Fruit fly (Drosophila melanogaster) whole organism, embryonic: ENCODE measurements around the gene CG10996.
A peak's percentile ranks its signal among the peaks of the same experiment; 100 is the strongest.

ENCODE experiments used
- CG10979 ChIP-seq: fragments of 200-800 bp; sonication (Bioruptor generic); optimal IDR thresholded peaks from 2 replicates; lab custom pipeline; 2018; ENCODE audit warnings: missing biosample characterization, mild to moderate bottlenecking, missing genetic modification characterization, moderate library complexity
- CG11504 ChIP-seq: fragments of 200-800 bp; sonication (Bioruptor generic); optimal IDR thresholded peaks from 3 replicates; lab custom pipeline; 2019; ENCODE audit warnings: missing biosample characterization, mild to moderate bottlenecking, missing genetic modification characterization, moderate library complexity
- CG12104 ChIP-seq: fragments of 200-800 bp; sonication (Bioruptor generic); optimal IDR thresholded peaks from 3 replicates; lab custom pipeline; 2016; ENCODE audit warnings: missing biosample characterization, missing genetic modification characterization
- CG12744 ChIP-seq: fragments of 200-800 bp; sonication (Bioruptor generic); optimal IDR thresholded peaks from 2 replicates; lab custom pipeline; 2016; ENCODE audit warnings: missing biosample characterization, missing genetic modification characterization
- CG12769 ChIP-seq: fragments of 200-800 bp; sonication (Bioruptor generic); optimal IDR thresholded peaks from 2 replicates; lab custom pipeline; 2019; ENCODE audit warnings: missing biosample characterization, mild to moderate bottlenecking, missing genetic modification characterization, moderate library complexity
- CG13424 ChIP-seq: fragments of 200-800 bp; sonication (Bioruptor generic); optimal IDR thresholded peaks from 2 replicates; lab custom pipeline; 2019; ENCODE audit warnings: missing biosample characterization, mild to moderate bottlenecking, missing genetic modification characterization, moderate library complexity
- CG13775 ChIP-seq: fragments of 200-800 bp; sonication (Bioruptor generic); optimal IDR thresholded peaks from 3 replicates; lab custom pipeline; 2017; ENCODE audit warnings: missing biosample characterization, mild to moderate bottlenecking, missing genetic modification characterization
- CG15269 ChIP-seq: fragments of 200-800 bp; sonication (Bioruptor generic); optimal IDR thresholded peaks from 2 replicates; lab custom pipeline; 2018; ENCODE audit warnings: missing biosample characterization, mild to moderate bottlenecking, missing genetic modification characterization, moderate library complexity
- CG17186 ChIP-seq: fragments of 200-800 bp; sonication (Bioruptor generic); optimal IDR thresholded peaks from 3 replicates; lab custom pipeline; 2017; ENCODE audit warnings: missing biosample characterization, missing genetic modification reagents, missing genetic modification characterization
- CG2116 ChIP-seq: fragments of 200-800 bp; sonication (Bioruptor generic); optimal IDR thresholded peaks from 3 replicates; lab custom pipeline; 2018; ENCODE audit warnings: missing biosample characterization, mild to moderate bottlenecking, missing genetic modification characterization
- CG31224 ChIP-seq: fragments of 200-800 bp; sonication (Bioruptor generic); IDR thresholded peaks from 2 replicates; pipeline ENCODE4 v1.3.6; 2022; ENCODE audit warnings: missing biosample characterization, missing genetic modification characterization
- CG32772 ChIP-seq: fragments of 200-800 bp; sonication (Bioruptor generic); IDR thresholded peaks from 2 replicates; pipeline ENCODE4 v1.3.6; 2022; ENCODE audit warnings: missing biosample characterization, missing genetic modification characterization
- CG34422 ChIP-seq: fragments of 200-800 bp; sonication (Bioruptor generic); IDR thresholded peaks from 3 replicates; pipeline ENCODE4 v1.3.6; 2022; ENCODE audit warnings: missing biosample characterization, missing genetic modification characterization
- CG4360 ChIP-seq: fragments of 200-800 bp; sonication (Bioruptor generic); IDR thresholded peaks from 2 replicates; pipeline ENCODE4 v1.3.6; 2022; ENCODE audit warnings: missing biosample characterization, missing genetic modification characterization
- CG6765 ChIP-seq: fragments of 200-800 bp; sonication (Bioruptor generic); optimal IDR thresholded peaks from 3 replicates; lab custom pipeline; 2017; ENCODE audit warnings: missing biosample characterization, mild to moderate bottlenecking, missing genetic modification characterization
- CG6791 ChIP-seq: fragments of 200-800 bp; sonication (Bioruptor generic); IDR thresholded peaks from 3 replicates; pipeline ENCODE4 v1.3.6; 2022; ENCODE audit warnings: missing biosample characterization, missing genetic modification characterization; ENCODE audit not compliant: partially characterized antibody
- CG7357 ChIP-seq: fragments of 200-800 bp; sonication (Bioruptor generic); IDR thresholded peaks from 3 replicates; pipeline ENCODE4 v1.3.6; 2022; ENCODE audit warnings: missing biosample characterization, missing genetic modification characterization
- CG7963 ChIP-seq: fragments of 200-800 bp; sonication (Bioruptor generic); IDR thresholded peaks from 3 replicates; pipeline ENCODE4 v1.3.6; 2022; ENCODE audit warnings: missing biosample characterization, missing genetic modification characterization; ENCODE audit not compliant: partially characterized antibody
- CG8765 ChIP-seq: fragments of 200-800 bp; sonication (Bioruptor generic); IDR thresholded peaks from 2 replicates; pipeline ENCODE4 v1.3.6; 2022; ENCODE audit warnings: missing biosample characterization, missing genetic modification characterization
- Dad ChIP-seq: fragments of 200-800 bp; sonication (Bioruptor generic); optimal IDR thresholded peaks from 3 replicates; lab custom pipeline; 2016; ENCODE audit warnings: missing biosample characterization, missing genetic modification characterization
- Dek ChIP-seq: fragments of 200-800 bp; sonication (Bioruptor generic); optimal IDR thresholded peaks from 3 replicates; lab custom pipeline; 2019; ENCODE audit warnings: missing biosample characterization, mild to moderate bottlenecking, missing genetic modification characterization, moderate library complexity
- Eip74EF ChIP-seq, 2 experiments: fragments of 200-800 bp in 1 of 2; fragments of >200 bp in 1 of 2; sonication (Bioruptor generic) in 1 of 2; optimal IDR thresholded peaks; 2 replicates each; lab custom pipeline; 2017 to 2019; ENCODE audit warnings: missing biosample characterization in 2 of 2, missing genetic modification characterization in 2 of 2, mild to moderate bottlenecking in 1 of 2, moderate library complexity in 1 of 2
- H2.0 ChIP-seq: fragments of 200-800 bp; sonication (Bioruptor generic); IDR thresholded peaks from 2 replicates; pipeline ENCODE4 v1.3.6; 2022; ENCODE audit warnings: missing biosample characterization, missing genetic modification characterization
- MTF-1 ChIP-seq: fragments of 200-800 bp; sonication (Bioruptor generic); optimal IDR thresholded peaks from 2 replicates; lab custom pipeline; 2018; ENCODE audit warnings: missing biosample characterization, mild to moderate bottlenecking, missing genetic modification characterization, borderline replicate concordance
- Mes4 ChIP-seq: fragments of 200-800 bp; sonication (Bioruptor generic); optimal IDR thresholded peaks from 2 replicates; lab custom pipeline; 2016; ENCODE audit warnings: missing biosample characterization, missing genetic modification characterization
- Optix ChIP-seq: fragments of 200-800 bp; sonication (Bioruptor generic); IDR thresholded peaks from 3 replicates; pipeline ENCODE4 v1.3.6; 2022; ENCODE audit warnings: missing biosample characterization, missing genetic modification characterization
- Ravus ChIP-seq: fragments of 200-800 bp; sonication (Bioruptor generic); IDR thresholded peaks from 2 replicates; pipeline ENCODE4 v1.3.6; 2022; ENCODE audit warnings: missing biosample characterization, missing genetic modification characterization
- Sox100B ChIP-seq: fragments of 200-800 bp; sonication (Bioruptor generic); optimal IDR thresholded peaks from 3 replicates; lab custom pipeline; 2018; ENCODE audit warnings: missing biosample characterization, mild to moderate bottlenecking, missing genetic modification characterization
- Usf ChIP-seq: fragments of 200-800 bp; sonication (Bioruptor generic); optimal IDR thresholded peaks from 2 replicates; lab custom pipeline; 2017; ENCODE audit warnings: missing genotype, missing biosample characterization, missing genetic modification characterization
- Xbp1 ChIP-seq: fragments of 200-800 bp; sonication (Bioruptor generic); optimal IDR thresholded peaks from 3 replicates; lab custom pipeline; 2016; ENCODE audit warnings: missing biosample characterization, mild to moderate bottlenecking, missing genetic modification characterization
- abd-A ChIP-seq: fragments of 200-800 bp; sonication (Bioruptor generic); optimal IDR thresholded peaks from 3 replicates; lab custom pipeline; 2019; ENCODE audit warnings: missing biosample characterization, mild to moderate bottlenecking, missing genetic modification characterization, moderate library complexity
- az2 ChIP-seq: fragments of 200-800 bp; sonication (Bioruptor generic); optimal IDR thresholded peaks from 3 replicates; lab custom pipeline; 2016; ENCODE audit warnings: missing biosample characterization, missing genetic modification characterization
- ci ChIP-seq: fragments of 200-800 bp; sonication (Bioruptor generic); IDR thresholded peaks from 3 replicates; pipeline ENCODE4 v1.3.6; 2022; ENCODE audit warnings: missing biosample characterization, missing genetic modification characterization
- dati ChIP-seq: fragments of 200-800 bp; sonication (Bioruptor generic); IDR thresholded peaks from 2 replicates; pipeline ENCODE4 v1.3.6; 2022; ENCODE audit warnings: missing biosample characterization, missing genetic modification characterization
- emc ChIP-seq: fragments of 200-800 bp; sonication (Bioruptor generic); optimal IDR thresholded peaks from 2 replicates; lab custom pipeline; 2016; ENCODE audit warnings: missing biosample characterization, missing genetic modification characterization
- en ChIP-seq: fragments of 200-800 bp; sonication (Bioruptor generic); optimal IDR thresholded peaks from 2 replicates; lab custom pipeline; 2016; ENCODE audit warnings: missing biosample characterization, missing genetic modification characterization
- fd3F ChIP-seq: fragments of 200-800 bp; sonication (Bioruptor generic); optimal IDR thresholded peaks from 2 replicates; lab custom pipeline; 2018; ENCODE audit warnings: missing biosample characterization, mild to moderate bottlenecking, missing genetic modification characterization, moderate library complexity
- gro ChIP-seq: fragments of 200-800 bp; sonication (Bioruptor generic); optimal IDR thresholded peaks from 2 replicates; lab custom pipeline; 2016; ENCODE audit warnings: missing biosample characterization, missing genetic modification characterization
- gt ChIP-seq: fragments of 200-800 bp; sonication (Bioruptor generic); IDR thresholded peaks from 2 replicates; pipeline ENCODE4 v1.3.6; 2022; ENCODE audit warnings: missing biosample characterization, missing genetic modification characterization
- ken ChIP-seq: fragments of 200-800 bp; sonication (Bioruptor generic); IDR thresholded peaks from 3 replicates; pipeline ENCODE4 v1.3.6; 2022; ENCODE audit warnings: missing biosample characterization, missing genetic modification characterization
- nerfin-2 ChIP-seq: fragments of 200-800 bp; sonication (Bioruptor generic); IDR thresholded peaks from 2 replicates; pipeline ENCODE4 v1.3.6; 2022; ENCODE audit warnings: missing biosample characterization, missing genetic modification characterization; ENCODE audit not compliant: partially characterized antibody
- oc ChIP-seq: fragments of 200-800 bp; sonication (Bioruptor generic); optimal IDR thresholded peaks from 2 replicates; lab custom pipeline; 2018; ENCODE audit warnings: missing biosample characterization, mild to moderate bottlenecking, missing genetic modification characterization, moderate library complexity
- ro ChIP-seq: fragments of 200-800 bp; sonication (Bioruptor generic); IDR thresholded peaks from 2 replicates; pipeline ENCODE4 v1.3.6; 2022; ENCODE audit warnings: missing biosample characterization, missing genetic modification characterization
- sima ChIP-seq: fragments of 200-800 bp; sonication (Bioruptor generic); optimal IDR thresholded peaks from 2 replicates; lab custom pipeline; 2016; ENCODE audit warnings: missing biosample characterization, missing genetic modification characterization
- stc ChIP-seq: fragments of 200-800 bp; sonication (Bioruptor generic); IDR thresholded peaks from 2 replicates; pipeline ENCODE4 v1.3.6; 2022; ENCODE audit warnings: missing biosample characterization, missing genetic modification characterization
- tgo ChIP-seq: fragments of 200-800 bp; sonication (Bioruptor generic); IDR thresholded peaks from 3 replicates; pipeline ENCODE4 v1.3.6; 2022; ENCODE audit warnings: missing biosample characterization, missing genetic modification characterization
- unc-4 ChIP-seq: fragments of 200-800 bp; sonication (Bioruptor generic); IDR thresholded peaks from 2 replicates; pipeline ENCODE4 v1.3.6; 2022; ENCODE audit warnings: missing biosample characterization, missing genetic modification characterization; ENCODE audit not compliant: partially characterized antibody
- vfl ChIP-seq: fragments of 200-800 bp; sonication (Bioruptor generic); optimal IDR thresholded peaks from 2 replicates; lab custom pipeline; 2016; ENCODE audit warnings: missing biosample characterization, missing genetic modification characterization
- vvl ChIP-seq: fragments of 200-800 bp; sonication (Bioruptor generic); IDR thresholded peaks from 2 replicates; pipeline ENCODE4 v1.3.6; 2022; ENCODE audit warnings: missing biosample characterization, missing genetic modification characterization

CG10996 gene

DNA sequence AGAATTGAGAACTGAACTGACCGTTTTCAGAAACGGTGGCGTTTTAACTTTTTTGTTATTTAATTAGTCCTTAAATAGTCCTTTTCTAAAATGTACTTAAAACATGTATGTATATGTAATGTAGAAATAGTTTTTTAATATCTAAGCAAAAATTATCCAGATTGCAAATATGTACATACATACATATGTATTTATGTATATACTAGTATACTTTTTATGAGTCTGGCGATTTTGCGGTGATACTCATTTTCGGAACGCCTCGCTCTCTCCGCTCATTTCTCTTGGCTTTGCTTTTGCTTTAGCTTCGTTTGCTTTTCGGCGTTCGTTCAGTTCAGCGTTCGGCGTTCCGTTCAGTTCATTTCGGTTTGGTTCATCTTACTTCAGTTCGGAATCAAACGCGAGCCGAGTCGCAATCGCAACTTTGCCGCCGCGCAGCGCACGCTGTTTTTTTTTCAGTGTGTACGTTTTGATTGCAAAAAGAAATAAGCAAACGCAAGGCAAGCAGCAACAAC is 35.0 kb downstream of the CG10996 start, which contains the start of gene rdgB (continued):
- peak; percentile 81 for TF ChIP-seq CG13775 (GFP tag; lab: Kevin White, UChicago)
- TF ChIP-seq CG10979, result peak; percentile 81
- no peak for TF ChIP-seq CG8765 (GFP tag; lab: Robert Waterston, UW)
- TF ChIP-seq Dad, result no peak
- peak; percentile 83; the same call in 1 of the 2 replicates for TF ChIP-seq vvl (GFP tag; lab: Robert Waterston, UW)
- peak; percentile 55; the same call in 1 of the 3 replicates for TF ChIP-seq ci (GFP tag; lab: Robert Waterston, UW)
- TF ChIP-seq CG6765 (GFP tag; lab: Kevin White, UChicago), result peak; percentile 78
- TF ChIP-seq CG11504 (tag; lab: Kevin White, UChicago), result peak; percentile 88
- TF ChIP-seq H2.0 (GFP tag; lab: Robert Waterston, UW), result peak; percentile 34; the same call in 1 of the 2 replicates
- peak; percentile 85 for TF ChIP-seq Dek
- peak; percentile 7 for TF ChIP-seq MTF-1
- peak in 1 of 2 experiments; percentile 69 for TF ChIP-seq Eip74EF (GFP tag; optimal IDR thresholded peaks at IDR 0.05; lab: Kevin White, UChicago)
- TF ChIP-seq CG2116, result peak; percentile 48
- peak; percentile 73 for TF ChIP-seq az2 (GFP tag; lab: Kevin White, UChicago)
- TF ChIP-seq Mes4 (GFP tag; lab: Kevin White, UChicago), result no peak
- no peak for TF ChIP-seq nerfin-2 (GFP tag; lab: Robert Waterston, UW)
- TF ChIP-seq en, result no peak
- TF ChIP-seq CG32772 (GFP tag; lab: Robert Waterston, UW), result peak; percentile 39
- TF ChIP-seq CG15269, result peak; percentile 84
- TF ChIP-seq Sox100B, result peak; percentile 92
- peak; percentile 38; the same call in 1 of the 3 replicates for TF ChIP-seq CG34422
- TF ChIP-seq CG13424, result peak; percentile 87
- 0 out of 2 replicates have a peak, but pooled peaks have one; percentile 2 for TF ChIP-seq dati (GFP tag; lab: Robert Waterston, UW)
- TF ChIP-seq gro (GFP tag; lab: Kevin White, UChicago), result peak; percentile 23
- peak; percentile 30; the same call in 1 of the 2 replicates for TF ChIP-seq stc (GFP tag; lab: Robert Waterston, UW)
- no peak for TF ChIP-seq gt (GFP tag; lab: Robert Waterston, UW)
- TF ChIP-seq Usf (GFP tag; lab: Kevin White, UChicago), result peak; percentile 53
- no peak for TF ChIP-seq ro (GFP tag; lab: Robert Waterston, UW)
- peak; percentile 64; the same call in 1 of the 3 replicates for TF ChIP-seq ken
- TF ChIP-seq Optix, result peak; percentile 20; the same call in 1 of the 3 replicates
- TF ChIP-seq vfl, result peak; percentile 32
- no peak for TF ChIP-seq CG4360 (GFP tag; lab: Robert Waterston, UW)
- TF ChIP-seq CG17186 (GFP tag; lab: Kevin White, UChicago), result no peak
- peak; percentile 81 for TF ChIP-seq Xbp1 (GFP tag; lab: Kevin White, UChicago)
- peak; percentile 69 for TF ChIP-seq CG12104 (GFP tag; lab: Kevin White, UChicago)
- TF ChIP-seq CG12769 (tag; lab: Kevin White, UChicago), result peak; percentile 67
- TF ChIP-seq CG6791 (GFP tag; lab: Robert Waterston, UW), result no peak
- no peak for TF ChIP-seq sima (GFP tag; lab: Kevin White, UChicago)
- TF ChIP-seq CG31224, result peak; percentile 44; the same call in 1 of the 2 replicates
- peak; percentile 78 for TF ChIP-seq abd-A (tag; lab: Kevin White, UChicago)
- peak; percentile 13; the same call in 1 of the 2 replicates for TF ChIP-seq Ravus
- TF ChIP-seq fd3F (GFP tag; lab: Kevin White, UChicago), result peak; percentile 57
- peak; percentile 60; the same call in 2 of the 3 replicates for TF ChIP-seq CG7357 (GFP tag; lab: Robert Waterston, UW)
- TF ChIP-seq CG7963 (GFP tag; lab: Robert Waterston, UW), result no peak
- TF ChIP-seq oc, result peak; percentile 63
- peak; percentile 71 for TF ChIP-seq tgo (GFP tag; lab: Robert Waterston, UW)
- TF ChIP-seq unc-4 (GFP tag; lab: Robert Waterston, UW), result no peak
- TF ChIP-seq emc (GFP tag; lab: Kevin White, UChicago), result no peak
- TF ChIP-seq CG12744 (GFP tag; lab: Kevin White, UChicago), result peak; percentile 27
